Worm (Caenorhabditis elegans) whole organism, young adult: ENCODE results near the gene srx-76.
A peak's percentile ranks its signal among the peaks of the same experiment; 100 is the strongest.

Experiments used
- B0019.2 ChIP-seq: fragments of 200-800 bp; sonication (Bioruptor generic); conservative IDR thresholded peaks from 2 replicates; pipeline ENCODE4 v1.3.6; 2022; ENCODE audit warnings: missing genetic modification reagents, missing genetic modification characterization, missing compliant biosample characterization
- B0035.1 ChIP-seq: sonication (generic microtip); optimal IDR thresholded peaks from 2 replicates; lab custom pipeline; 2016; ENCODE audit warnings: missing genetic modification characterization, mild to moderate bottlenecking, missing compliant biosample characterization, missing genotype, missing genetic modification reagents
- C17E4.6 ChIP-seq: fragments of 200-800 bp; sonication (Bioruptor generic); IDR thresholded peaks from 2 replicates; pipeline ENCODE4 v1.3.6; 2022; ENCODE audit warnings: missing genetic modification reagents, missing genetic modification characterization, missing compliant biosample characterization
- F22D6.2 ChIP-seq: sonication (generic microtip); optimal IDR thresholded peaks from 2 replicates; lab custom pipeline; 2016; ENCODE audit warnings: mild to moderate bottlenecking, missing genetic modification characterization, missing compliant biosample characterization
- F33H1.4 ChIP-seq: fragments of 200-800 bp; sonication (Bioruptor generic); IDR thresholded peaks from 2 replicates; pipeline ENCODE4 v1.3.6; 2022; ENCODE audit warnings: missing genetic modification reagents, missing genetic modification characterization, missing compliant biosample characterization
- F52B5.7 ChIP-seq: sonication (generic microtip); optimal IDR thresholded peaks from 2 replicates; lab custom pipeline; 2016; ENCODE audit warnings: mild to moderate bottlenecking, missing genetic modification characterization, missing compliant biosample characterization
- F55B11.4 ChIP-seq: sonication (generic microtip); optimal IDR thresholded peaks from 2 replicates; lab custom pipeline; 2016; ENCODE audit warnings: missing compliant biosample characterization, missing genetic modification characterization, borderline replicate concordance; ENCODE audit not compliant: insufficient read depth
- K11D2.4 ChIP-seq: fragments of 200-800 bp; sonication (Bioruptor generic); IDR thresholded peaks from 2 replicates; pipeline ENCODE4 v1.3.6; 2022; ENCODE audit warnings: missing genetic modification reagents, missing genetic modification characterization, missing compliant biosample characterization
- K12H6.12 ChIP-seq: fragments of 200-800 bp; sonication (Bioruptor generic); optimal IDR thresholded peaks from 2 replicates; lab custom pipeline; 2018; ENCODE audit warnings: mild to moderate bottlenecking, missing genetic modification characterization, missing compliant biosample characterization
- Y56A3A.18 ChIP-seq: fragments of 200-800 bp; sonication (Bioruptor generic); IDR thresholded peaks from 2 replicates; pipeline ENCODE4 v1.3.6; 2022; ENCODE audit warnings: missing genetic modification reagents, missing genetic modification characterization, missing compliant biosample characterization
- Y95B8A.8 ChIP-seq: fragments of 200-800 bp; sonication (Bioruptor generic); IDR thresholded peaks from 2 replicates; pipeline ENCODE4 v1.3.6; 2022; ENCODE audit warnings: missing genetic modification reagents, missing genetic modification characterization, missing compliant biosample characterization
- attf-3 ChIP-seq: fragments of 200-800 bp; sonication (Bioruptor generic); conservative IDR thresholded peaks from 2 replicates; pipeline ENCODE4 v1.3.6; 2022; ENCODE audit warnings: missing genetic modification reagents, missing genetic modification characterization, missing compliant biosample characterization
- bed-2 ChIP-seq: fragments of 200-800 bp; sonication (Bioruptor generic); IDR thresholded peaks from 2 replicates; pipeline ENCODE4 v1.3.6; 2022; ENCODE audit warnings: missing genetic modification reagents, missing genetic modification characterization, missing compliant biosample characterization
- cebp-1 ChIP-seq, 2 experiments: fragments of 200-800 bp in 1 of 2; sonication (Bioruptor generic) in 1 of 2; sonication (generic microtip) in 1 of 2; IDR thresholded peaks in 1 of 2; optimal IDR thresholded peaks in 1 of 2; 2 replicates each; pipeline versions ENCODE4 v1.3.6 to Lab custom; 2017 to 2022; ENCODE audit warnings: missing compliant biosample characterization in 2 of 2, missing genetic modification characterization in 2 of 2, mild to moderate bottlenecking in 1 of 2, missing genetic modification reagents in 1 of 2, moderate library complexity in 1 of 2
- ceh-100 ChIP-seq: fragments of 200-800 bp; sonication (Bioruptor generic); IDR thresholded peaks from 2 replicates; pipeline ENCODE4 v1.3.6; 2022; ENCODE audit warnings: missing genetic modification reagents, missing genetic modification characterization, missing compliant biosample characterization
- ceh-58 ChIP-seq: fragments of 200-800 bp; sonication (Bioruptor generic); IDR thresholded peaks from 2 replicates; pipeline ENCODE4 v1.3.6; 2022; ENCODE audit warnings: missing genetic modification characterization, missing compliant biosample characterization
- ceh-79 ChIP-seq: sonication (generic microtip); optimal IDR thresholded peaks from 2 replicates; lab custom pipeline; 2017; ENCODE audit warnings: mild to moderate bottlenecking, missing genetic modification characterization, missing compliant biosample characterization
- chd-7 ChIP-seq: sonication (generic microtip); optimal IDR thresholded peaks from 2 replicates; lab custom pipeline; 2016; ENCODE audit warnings: mild to moderate bottlenecking, missing genetic modification characterization, moderate library complexity, missing compliant biosample characterization
- die-1 ChIP-seq: sonication (generic microtip); optimal IDR thresholded peaks from 2 replicates; lab custom pipeline; 2016; ENCODE audit warnings: missing genotype, mild to moderate bottlenecking, missing genetic modification characterization, missing compliant biosample characterization
- fkh-3 ChIP-seq: sonication (generic microtip); optimal IDR thresholded peaks from 2 replicates; lab custom pipeline; 2016; ENCODE audit warnings: mild to moderate bottlenecking, missing genetic modification characterization, missing compliant biosample characterization
- hmg-1.2 ChIP-seq: fragments of 200-800 bp; sonication (Bioruptor generic); IDR thresholded peaks from 2 replicates; pipeline ENCODE4 v1.3.6; 2022; ENCODE audit warnings: missing genetic modification reagents, missing genetic modification characterization, missing compliant biosample characterization
- lag-1 ChIP-seq: fragments of 200-800 bp; sonication (Bioruptor generic); IDR thresholded peaks from 2 replicates; pipeline ENCODE4 v1.3.6; 2022; ENCODE audit warnings: missing genetic modification reagents, missing genetic modification characterization, missing compliant biosample characterization
- let-607 ChIP-seq, 2 experiments: fragments of 200-800 bp in 1 of 2; sonication (Bioruptor generic) in 1 of 2; sonication (generic microtip) in 1 of 2; optimal IDR thresholded peaks; 2 replicates each; lab custom pipeline; 2016 to 2018; ENCODE audit warnings: mild to moderate bottlenecking in 2 of 2, missing compliant biosample characterization in 2 of 2, missing genetic modification characterization in 2 of 2, moderate library complexity in 2 of 2, missing genotype in 1 of 2
- lin-54 ChIP-seq: fragments of 200-800 bp; sonication (Bioruptor generic); optimal IDR thresholded peaks from 2 replicates; lab custom pipeline; 2018; ENCODE audit warnings: mild to moderate bottlenecking, missing genetic modification characterization, missing compliant biosample characterization
- lsl-1 ChIP-seq: fragments of 200-800 bp; sonication (Bioruptor generic); optimal IDR thresholded peaks from 2 replicates; lab custom pipeline; 2018; ENCODE audit warnings: mild to moderate bottlenecking, missing genetic modification characterization, moderate library complexity, missing compliant biosample characterization
- lsy-27 ChIP-seq: sonication (generic microtip); optimal IDR thresholded peaks from 2 replicates; lab custom pipeline; 2017; ENCODE audit warnings: missing genetic modification characterization, mild to moderate bottlenecking, missing compliant biosample characterization, antibody characterized with exemption, missing genotype, borderline replicate concordance; ENCODE audit not compliant: insufficient read depth
- madf-8 ChIP-seq: fragments of 200-800 bp; sonication (Bioruptor generic); conservative IDR thresholded peaks from 2 replicates; pipeline ENCODE4 v1.3.6; 2022; ENCODE audit warnings: missing genetic modification reagents, missing genetic modification characterization, missing compliant biosample characterization
- mxl-1 ChIP-seq: sonication (generic microtip); optimal IDR thresholded peaks from 2 replicates; lab custom pipeline; 2016; ENCODE audit warnings: missing genetic modification characterization, missing compliant biosample characterization
- nfya-2 ChIP-seq: fragments of 200-800 bp; sonication (Bioruptor generic); IDR thresholded peaks from 2 replicates; pipeline ENCODE4 v1.3.6; 2022; ENCODE audit warnings: missing genetic modification reagents, missing genetic modification characterization, missing compliant biosample characterization
- nhr-27 ChIP-seq: fragments of 200-800 bp; sonication (Bioruptor generic); optimal IDR thresholded peaks from 2 replicates; lab custom pipeline; 2018; ENCODE audit warnings: mild to moderate bottlenecking, missing genetic modification characterization, moderate library complexity, missing compliant biosample characterization
- rcor-1 ChIP-seq: fragments of 200-800 bp; sonication (Bioruptor generic); IDR thresholded peaks from 2 replicates; pipeline ENCODE4 v1.3.6; 2022; ENCODE audit warnings: missing genetic modification reagents, missing genetic modification characterization, missing compliant biosample characterization
- repo-1 ChIP-seq: sonication (generic microtip); optimal IDR thresholded peaks from 2 replicates; lab custom pipeline; 2017; ENCODE audit warnings: mild to moderate bottlenecking, missing genetic modification characterization, missing compliant biosample characterization
- rpc-1 ChIP-seq, 2 experiments: fragments of 150-350 bp in 1 of 2; sonication (generic microtip) in 1 of 2; optimal IDR thresholded peaks; 2 replicates each; lab custom pipeline; 2014 to 2018; ENCODE audit warnings: missing biosample characterization in 1 of 2, missing genetic modification characterization in 1 of 2, missing genetic modification reagents in 1 of 2, missing genotype in 1 of 2
- snpc-1.1 ChIP-seq: sonication (generic microtip); optimal IDR thresholded peaks from 2 replicates; lab custom pipeline; 2017; ENCODE audit warnings: missing genetic modification characterization, mild to moderate bottlenecking, missing compliant biosample characterization, antibody characterized with exemption, moderate library complexity, missing genotype, missing genetic modification reagents; ENCODE audit not compliant: insufficient read depth
- snpc-1.3 ChIP-seq: sonication (generic microtip); optimal IDR thresholded peaks from 2 replicates; lab custom pipeline; 2017; ENCODE audit warnings: missing genetic modification characterization, mild to moderate bottlenecking, missing compliant biosample characterization, antibody characterized with exemption, moderate library complexity, missing genotype, missing genetic modification reagents; ENCODE audit not compliant: insufficient read depth
- snpc-3.4 ChIP-seq: sonication (generic microtip); optimal IDR thresholded peaks from 2 replicates; lab custom pipeline; 2017; ENCODE audit warnings: missing genetic modification characterization, mild to moderate bottlenecking, missing compliant biosample characterization, antibody characterized with exemption, moderate library complexity, missing genotype, missing genetic modification reagents
- snpc-4 ChIP-seq, 5 experiments: fragments of 150-350 bp in 1 of 5; sonication (generic microtip) in 4 of 5; optimal IDR thresholded peaks; 2 replicates each; lab custom pipeline; 2014 to 2018; ENCODE audit warnings: missing genetic modification characterization in 5 of 5, missing biosample characterization in 3 of 5, antibody characterized with exemption in 2 of 5, mild to moderate bottlenecking in 2 of 5, missing compliant biosample characterization in 2 of 5, missing genotype in 2 of 5, moderate library complexity in 2 of 5, missing genetic modification reagents in 1 of 5
- somi-1 ChIP-seq: fragments of 200-800 bp; sonication (Bioruptor generic); optimal IDR thresholded peaks from 2 replicates; lab custom pipeline; 2018; ENCODE audit warnings: mild to moderate bottlenecking, missing genetic modification characterization, missing compliant biosample characterization
- tbp1 ChIP-seq: fragments of 200-800 bp; sonication (Bioruptor generic); optimal IDR thresholded peaks from 2 replicates; lab custom pipeline; 2018; ENCODE audit warnings: mild to moderate bottlenecking, missing genetic modification characterization, missing compliant biosample characterization
- tlf-1 ChIP-seq: fragments of 200-800 bp; sonication (Bioruptor generic); optimal IDR thresholded peaks from 2 replicates; lab custom pipeline; 2018; ENCODE audit warnings: mild to moderate bottlenecking, missing genetic modification characterization, missing compliant biosample characterization
- unc-130 ChIP-seq: sonication (generic microtip); optimal IDR thresholded peaks from 2 replicates; lab custom pipeline; 2016; ENCODE audit warnings: missing genetic modification reagents, missing genetic modification characterization, missing compliant biosample characterization
- xnd-1 ChIP-seq: sonication (generic microtip); optimal IDR thresholded peaks from 2 replicates; lab custom pipeline; 2016; ENCODE audit warnings: missing genotype, missing genetic modification reagents, missing genetic modification characterization, missing compliant biosample characterization
- ztf-18 ChIP-seq: sonication (generic microtip); optimal IDR thresholded peaks from 2 replicates; lab custom pipeline; 2016; ENCODE audit warnings: missing genotype, mild to moderate bottlenecking, missing genetic modification characterization, missing compliant biosample characterization
- ztf-22 ChIP-seq: fragments of 200-800 bp; sonication (Bioruptor generic); optimal IDR thresholded peaks from 2 replicates; lab custom pipeline; 2018; ENCODE audit warnings: mild to moderate bottlenecking, missing genetic modification characterization, moderate library complexity, missing compliant biosample characterization
- ztf-25 ChIP-seq: fragments of 200-800 bp; sonication (Bioruptor generic); IDR thresholded peaks from 2 replicates; pipeline ENCODE4 v1.3.6; 2022; ENCODE audit warnings: missing genetic modification reagents, missing genetic modification characterization, missing compliant biosample characterization
- ztf-28 ChIP-seq: fragments of 200-800 bp; sonication (Bioruptor generic); IDR thresholded peaks from 2 replicates; pipeline ENCODE4 v1.3.6; 2022; ENCODE audit warnings: missing genetic modification reagents, missing genetic modification characterization, missing compliant biosample characterization

Gene srx-76

DNA sequence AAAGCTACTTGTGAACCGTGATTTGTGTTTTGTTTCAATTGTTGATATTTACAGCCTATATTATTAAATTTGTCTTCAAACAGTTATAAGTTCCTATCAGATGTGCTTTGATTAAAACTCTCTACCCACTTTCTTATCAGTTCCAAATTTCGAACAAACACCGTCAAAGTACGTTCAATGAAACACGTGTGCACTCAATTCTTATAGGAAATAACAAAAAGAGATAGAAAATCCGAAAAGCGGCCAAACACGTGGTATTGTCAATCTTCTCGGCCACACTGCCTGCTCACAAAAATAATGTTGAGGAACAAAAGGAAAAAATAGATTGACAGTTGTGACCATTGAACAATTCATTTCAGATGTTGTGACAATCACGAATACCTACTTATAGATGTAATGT is 5.7 kb upstream of the srx-76 start (continued):
- TF ChIP-seq B0035.1 (tag; lab: Kevin White, UChicago): no peak
- no peak for TF ChIP-seq ztf-25 (GFP tag; lab: Robert Waterston, UW)
- no peak for TF ChIP-seq lsl-1 (GFP tag; lab: Kevin White, UChicago)
- no peak for TF ChIP-seq C17E4.6
- TF ChIP-seq rcor-1 (GFP tag; lab: Robert Waterston, UW): no peak
- TF ChIP-seq cebp-1 (GFP tag; IDR thresholded peaks at IDR 0.05; lab: Robert Waterston, UW): no peak
- TF ChIP-seq cebp-1 (tag; optimal IDR thresholded peaks at IDR 0.05; lab: Kevin White, UChicago): peak; percentile 70
- TF ChIP-seq ztf-28 (GFP tag; lab: Robert Waterston, UW): no peak
- TF ChIP-seq let-607 (tag; optimal IDR thresholded peaks at IDR 0.05; lab: Kevin White, UChicago): peak in 1 of 2 experiments; percentile 45
- TF ChIP-seq ztf-18: no peak
- TF ChIP-seq snpc-1.1 (tag; lab: Kevin White, UChicago): no peak
- no peak for TF ChIP-seq ceh-58 (GFP tag; lab: Robert Waterston, UW)
- TF ChIP-seq fkh-3: no peak
- TF ChIP-seq repo-1: no peak
- TF ChIP-seq B0019.2 (GFP tag; lab: Robert Waterston, UW): no peak
- TF ChIP-seq die-1 (tag; lab: Kevin White, UChicago): no peak
- TF ChIP-seq snpc-1.3 (tag; lab: Kevin White, UChicago): no peak
- no peak for TF ChIP-seq snpc-3.4 (tag; lab: Kevin White, UChicago)
- peak; percentile 51 for TF ChIP-seq ztf-22 (GFP tag; lab: Kevin White, UChicago)
- no peak for TF ChIP-seq attf-3 (GFP tag; lab: Robert Waterston, UW)
- TF ChIP-seq lsy-27 (tag; lab: Kevin White, UChicago): no peak
- no peak for TF ChIP-seq xnd-1 (tag; lab: Kevin White, UChicago)
- peak; percentile 73 for TF ChIP-seq somi-1 (GFP tag; lab: Kevin White, UChicago)
- 0 out of 2 replicates have a peak, but pooled peaks have one; percentile 41 for TF ChIP-seq K11D2.4 (GFP tag; lab: Robert Waterston, UW)
- no peak for TF ChIP-seq lag-1 (GFP tag; lab: Robert Waterston, UW)
- no peak for TF ChIP-seq Y56A3A.18 (GFP tag; lab: Robert Waterston, UW)
- no peak for TF ChIP-seq madf-8 (GFP tag; lab: Robert Waterston, UW)
- no peak for TF ChIP-seq F55B11.4 (tag; lab: Kevin White, UChicago)
- no peak for TF ChIP-seq nfya-2 (GFP tag; lab: Robert Waterston, UW)
- no peak for TF ChIP-seq F22D6.2 (tag; lab: Kevin White, UChicago)
- TF ChIP-seq rpc-1 (optimal IDR thresholded peaks at IDR 0.05; lab: Kevin White, UChicago): no peak
- TF ChIP-seq rpc-1 (tag; optimal IDR thresholded peaks at IDR 0.05; lab: Kevin White, UChicago): no peak
- TF ChIP-seq F33H1.4 (GFP tag; lab: Robert Waterston, UW): no peak
- TF ChIP-seq K12H6.12 (tag; lab: Kevin White, UChicago): peak; percentile 9
- TF ChIP-seq ceh-79: no peak
- no peak for TF ChIP-seq nhr-27
- TF ChIP-seq chd-7 (tag; lab: Kevin White, UChicago): peak; percentile 49
- no peak for TF ChIP-seq Y95B8A.8
- no peak for TF ChIP-seq hmg-1.2 (GFP tag; lab: Robert Waterston, UW)
- TF ChIP-seq mxl-1 (tag; lab: Kevin White, UChicago): no peak
- no peak for TF ChIP-seq F52B5.7 (tag; lab: Kevin White, UChicago)
- TF ChIP-seq ceh-100 (GFP tag; lab: Robert Waterston, UW): no peak
- TF ChIP-seq lin-54: peak; percentile 18
- TF ChIP-seq bed-2 (GFP tag; lab: Robert Waterston, UW): no peak
- TF ChIP-seq unc-130 (GFP tag; lab: Kevin White, UChicago): no peak
- peak; percentile 43 for TF ChIP-seq tlf-1
- TF ChIP-seq snpc-4 (GFP tag; optimal IDR thresholded peaks at IDR 0.05; lab: Kevin White, UChicago): no peak
- TF ChIP-seq snpc-4 (tag; optimal IDR thresholded peaks at IDR 0.05; lab: Kevin White, UChicago): peak in 2 of 4 experiments; percentile 3 to 66
- TF ChIP-seq tbp1 (GFP tag; lab: Kevin White, UChicago): peak; percentile 30
